Fruit fly (Drosophila melanogaster): Measurements from ENCODE around the gene SCAR.

The SCAR gene

DNA sequence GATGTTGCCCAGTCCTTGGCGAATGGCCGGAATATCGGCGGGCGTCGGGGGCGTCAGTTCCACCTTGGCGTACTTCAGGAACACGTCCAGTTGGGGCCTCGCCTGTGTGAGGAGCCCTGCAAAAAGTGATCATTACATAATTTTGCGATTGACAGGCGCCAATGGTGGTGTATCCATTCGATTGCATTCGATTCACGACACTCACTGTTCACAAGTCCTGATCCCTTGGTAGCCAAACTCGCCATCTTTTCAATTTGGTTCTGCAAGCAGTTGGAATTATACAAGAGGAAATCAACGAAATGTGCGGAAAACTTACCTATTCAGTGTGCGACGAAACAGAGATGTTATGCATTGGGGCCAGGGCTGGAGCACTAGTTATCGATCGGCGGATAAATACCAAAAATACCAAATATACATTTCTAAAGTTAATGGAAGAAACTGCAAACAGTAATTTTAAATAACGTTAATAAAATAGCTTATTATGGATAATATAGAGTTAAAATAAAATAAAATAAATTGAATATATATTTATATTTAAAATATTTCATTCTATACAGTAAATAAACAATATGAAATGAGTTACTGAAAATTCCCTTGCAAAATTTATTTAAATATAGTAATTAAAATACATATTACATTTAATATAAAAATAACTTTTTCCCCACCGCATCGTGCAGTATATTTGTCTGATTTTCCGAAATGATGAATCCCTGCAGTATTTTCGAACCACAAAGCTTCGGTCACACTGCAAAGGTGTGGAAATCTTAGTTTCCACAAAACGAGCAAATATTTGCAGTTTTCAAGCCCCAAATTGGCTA, at the start of gene SCAR, which contains the start of gene ATPsynG:
Gene SCAR (plus strand): TSS at position 727 of the 818 bp plus-strand sequence.
Gene ATPsynG (minus strand): TSS at position 354 of the 818 bp plus-strand sequence.
- TF ChIP-seq Ets98B (GFP tag; IDR thresholded peaks at IDR 0.05) (no peak), CG4496 (GFP tag; IDR thresholded peaks at IDR 0.05) (no peak)

DNA sequence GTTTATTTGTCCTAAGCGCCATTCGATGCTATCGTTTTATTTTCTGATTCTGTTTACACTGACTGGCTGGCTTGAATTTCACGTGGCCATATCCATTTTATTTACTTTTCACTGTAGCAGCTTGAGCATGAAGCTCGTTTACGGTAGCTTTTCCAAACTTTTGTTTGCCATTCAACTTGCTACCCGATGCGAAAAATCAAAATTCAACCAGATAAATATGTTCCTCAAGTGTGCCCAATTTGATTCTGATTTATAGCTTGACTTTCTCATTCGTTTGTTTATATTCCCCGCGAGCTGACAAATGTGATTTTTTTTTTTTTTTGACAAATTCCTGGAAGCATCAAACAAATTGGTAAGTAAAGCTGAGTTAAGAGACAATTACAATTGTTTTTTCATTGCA, 40.2 kb upstream of the SCAR start, which contains the start of gene CG14072:
Gene CG14072 (plus strand): TSS at position 301 of the 400 bp plus-strand sequence.
- TF ChIP-seq CG15710 (tag; optimal IDR thresholded peaks at IDR 0.05), result no peak
- TF ChIP-seq CG17806 (tag; optimal IDR thresholded peaks at IDR 0.05), result no peak
- no peak for TF ChIP-seq CG34367 (tag; optimal IDR thresholded peaks at IDR 0.05)
- TF ChIP-seq Pif1B (GFP tag; optimal IDR thresholded peaks at IDR 0.05), result no peak
- no peak for TF ChIP-seq gl (tag; optimal IDR thresholded peaks at IDR 0.05)
- no peak for TF ChIP-seq CG14655 (GFP tag; optimal IDR thresholded peaks at IDR 0.05)
- no peak for TF ChIP-seq CG13204 (GFP tag; optimal IDR thresholded peaks at IDR 0.05)
- TF ChIP-seq Ets98B (GFP tag; IDR thresholded peaks at IDR 0.05), result no peak

DNA sequence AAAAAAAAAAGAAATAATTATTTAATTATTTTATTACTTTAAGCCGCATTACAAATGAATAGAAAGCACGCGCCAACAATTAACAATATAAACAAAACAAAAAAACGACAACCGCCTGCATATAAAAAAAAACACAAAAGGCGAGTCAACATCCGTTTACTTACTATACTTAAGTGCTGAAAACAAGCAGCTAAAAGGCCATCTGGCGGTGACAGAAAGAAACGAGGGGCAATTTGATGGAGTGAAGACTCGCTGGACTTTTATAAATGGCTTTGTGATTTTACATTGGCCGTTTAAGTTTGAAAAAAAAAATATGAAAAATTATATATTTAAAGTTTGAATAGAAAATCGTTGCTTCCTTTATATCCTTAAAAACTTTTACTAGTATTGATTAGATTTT, 36.4 kb upstream of the SCAR start:
- TF ChIP-seq CG34367 (tag; optimal IDR thresholded peaks at IDR 0.05), result no peak
- no peak for TF ChIP-seq CG4496 (GFP tag; IDR thresholded peaks at IDR 0.05)

DNA sequence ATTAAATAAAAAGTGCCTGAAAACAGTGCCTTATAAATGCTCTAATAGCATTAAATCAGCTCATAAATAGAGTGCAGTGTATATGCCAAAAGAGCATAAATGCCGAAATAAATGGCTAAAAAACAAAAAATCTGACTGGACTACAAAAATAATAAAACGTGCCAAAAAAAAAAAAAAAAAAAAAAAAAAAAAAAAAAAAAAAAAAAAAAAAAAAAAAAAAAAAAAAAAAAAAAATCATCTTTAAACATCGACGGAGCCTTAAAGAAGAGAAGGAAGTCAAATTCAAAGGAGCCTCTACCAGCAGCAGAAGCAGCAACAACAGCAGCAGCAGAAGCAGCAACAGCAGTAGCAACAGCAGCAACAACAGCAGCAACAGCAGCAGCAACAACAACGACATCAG, 28.8 kb upstream of the SCAR start:
- TF ChIP-seq CG4496 (GFP tag; IDR thresholded peaks at IDR 0.05), result peak; percentile 54; the same call in 2 of the 3 replicates
- peak; percentile 78 for TF ChIP-seq CG32121 (GFP tag; IDR thresholded peaks at IDR 0.05)

DNA sequence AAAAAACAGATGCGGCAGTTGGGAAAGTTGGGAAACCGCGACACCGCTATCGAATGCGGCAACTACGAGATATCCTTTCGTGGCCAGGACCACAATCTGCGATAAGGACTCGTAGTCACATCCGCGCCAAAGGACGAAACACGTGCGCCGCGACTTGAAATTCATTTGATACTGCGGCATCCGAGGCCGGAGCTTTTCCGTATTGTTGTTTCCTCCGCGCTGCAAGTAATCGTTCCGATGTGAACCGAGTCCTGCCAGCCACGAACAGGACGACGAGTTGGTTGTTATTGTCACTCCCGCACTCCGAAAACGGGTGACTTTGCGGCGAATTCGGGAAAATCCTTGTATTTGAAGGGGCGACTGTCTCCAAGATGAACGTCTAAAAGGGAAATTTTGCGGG, 12.6 kb upstream of the SCAR start, which contains the start of gene dpr2:
Gene dpr2 (minus strand): TSS at position 175 of the 400 bp plus-strand sequence.
- TF ChIP-seq CG4496 (GFP tag; IDR thresholded peaks at IDR 0.05) (no peak), Pif1B (GFP tag; optimal IDR thresholded peaks at IDR 0.05) (no peak), CG32121 (GFP tag; IDR thresholded peaks at IDR 0.05) (no peak), Pif1A (GFP tag; optimal IDR thresholded peaks at IDR 0.05) (no peak), CG34367 (tag; optimal IDR thresholded peaks at IDR 0.05) (no peak)

DNA sequence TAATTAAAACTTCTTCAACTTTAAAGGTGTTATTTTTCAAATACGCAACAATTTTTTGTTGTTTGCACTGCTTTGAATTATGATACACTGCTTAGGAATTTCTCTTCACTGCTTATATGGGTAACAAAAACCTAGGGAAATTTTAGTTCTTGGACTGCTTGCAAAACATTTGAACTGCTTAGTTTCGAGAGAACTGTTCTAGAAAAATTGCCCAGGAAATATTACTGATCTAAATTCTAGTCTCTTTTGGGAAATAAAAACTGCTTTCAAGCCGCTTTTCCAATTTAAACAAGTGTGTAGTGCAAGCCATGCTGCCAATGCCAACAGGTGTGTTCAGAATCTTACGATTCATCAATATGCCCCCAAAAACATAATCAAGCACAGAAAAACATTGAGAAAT, 12.1 kb upstream of the SCAR start:
- TF ChIP-seq CG12605 (GFP tag; IDR thresholded peaks at IDR 0.05) (peak; percentile 66), Snoo (tag; optimal IDR thresholded peaks at IDR 0.05) (no peak), Pif1A (GFP tag; optimal IDR thresholded peaks at IDR 0.05) (no peak), fd96Ca (GFP tag; IDR thresholded peaks at IDR 0.05) (no peak), CG9948 (tag; optimal IDR thresholded peaks at IDR 0.05) (no peak), CG8159 (tag; optimal IDR thresholded peaks at IDR 0.05) (no peak), gl (tag; optimal IDR thresholded peaks at IDR 0.05) (no peak)

DNA sequence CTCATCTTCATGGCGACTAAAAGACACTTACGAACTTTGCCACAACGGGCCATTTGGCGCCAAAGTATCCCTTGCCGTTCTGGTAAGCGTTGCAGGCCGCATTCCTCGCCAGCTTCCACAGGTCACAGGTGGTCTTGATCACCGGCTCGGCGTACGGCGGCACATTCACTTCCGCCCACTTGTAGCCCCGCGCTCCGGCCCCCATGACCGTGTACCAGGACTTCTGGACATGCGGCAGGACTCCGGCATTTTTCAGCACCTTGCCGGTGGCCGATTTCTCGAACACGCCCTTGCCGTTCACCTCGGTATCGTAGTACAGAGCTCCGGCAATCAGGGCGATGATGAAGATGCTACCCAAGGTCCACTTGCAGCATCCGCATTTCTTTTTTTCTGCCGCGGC, 10.6 kb upstream of the SCAR start:
- TF ChIP-seq D1 (tag; optimal IDR thresholded peaks at IDR 0.05), result no peak
- no peak for TF ChIP-seq CG13204 (GFP tag; optimal IDR thresholded peaks at IDR 0.05)
- no peak for TF ChIP-seq CG12605 (GFP tag; IDR thresholded peaks at IDR 0.05)
- TF ChIP-seq CG10348 (GFP tag; IDR thresholded peaks at IDR 0.05), result no peak
- TF ChIP-seq CG15710 (tag; optimal IDR thresholded peaks at IDR 0.05), result no peak
- no peak for TF ChIP-seq CG34367 (tag; optimal IDR thresholded peaks at IDR 0.05)
- no peak for TF ChIP-seq CG8159 (tag; optimal IDR thresholded peaks at IDR 0.05)
- TF ChIP-seq Ets98B (GFP tag; IDR thresholded peaks at IDR 0.05), result no peak
- no peak for TF ChIP-seq CG8301 (tag; optimal IDR thresholded peaks at IDR 0.05)
- no peak for TF ChIP-seq Pif1A (GFP tag; optimal IDR thresholded peaks at IDR 0.05)
- no peak for TF ChIP-seq CG32121 (GFP tag; IDR thresholded peaks at IDR 0.05)
- TF ChIP-seq CG17806 (tag; optimal IDR thresholded peaks at IDR 0.05), result no peak
- no peak for TF ChIP-seq Pif1B (GFP tag; optimal IDR thresholded peaks at IDR 0.05)
- no peak for TF ChIP-seq CG4496 (GFP tag; IDR thresholded peaks at IDR 0.05)
- no peak for TF ChIP-seq gl (tag; optimal IDR thresholded peaks at IDR 0.05)
- TF ChIP-seq rn (GFP tag; IDR thresholded peaks at IDR 0.05), result no peak
- TF ChIP-seq Snoo (tag; optimal IDR thresholded peaks at IDR 0.05), result no peak

DNA sequence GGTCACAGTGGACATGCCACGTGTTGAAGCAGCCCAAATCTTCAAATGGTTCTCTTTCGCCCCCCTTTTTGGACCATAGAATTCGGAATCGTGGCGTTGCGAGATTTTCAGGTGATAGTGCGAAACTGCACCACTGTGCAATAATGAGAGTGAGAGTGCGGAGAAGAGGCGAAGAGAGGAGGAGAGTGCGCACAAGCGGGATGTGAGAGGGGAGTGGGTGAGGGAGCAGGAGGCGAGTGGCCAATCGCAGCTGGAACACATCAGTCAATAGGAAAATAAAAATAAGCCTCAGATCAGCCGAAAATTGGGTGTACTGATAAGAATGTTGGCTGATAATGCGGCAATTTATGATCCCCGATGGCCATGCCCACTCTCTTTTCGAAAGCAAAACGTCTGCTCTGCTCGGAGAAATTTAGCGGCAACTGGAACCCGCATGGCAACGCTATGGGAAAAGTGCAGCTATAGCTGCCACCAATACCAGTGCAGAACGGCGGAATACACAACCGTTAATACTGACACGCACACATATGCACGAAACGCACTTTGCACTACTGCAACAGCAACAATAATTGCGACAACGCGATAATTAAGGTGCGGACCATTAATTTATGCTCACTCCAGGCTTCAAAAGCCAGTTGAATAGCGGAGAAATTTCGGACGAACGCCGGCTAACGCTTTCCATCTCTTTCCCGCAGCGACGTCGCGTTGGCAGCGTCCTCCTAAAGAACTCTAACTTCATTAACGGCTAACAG, 9.1 kb upstream of the SCAR start:
- peak; percentile 52 for TF ChIP-seq EcR (GFP tag; optimal IDR thresholded peaks at IDR 0.05)
- peak; percentile 79 for TF ChIP-seq gl (tag; optimal IDR thresholded peaks at IDR 0.05)
- no peak for TF ChIP-seq Pif1A (GFP tag; optimal IDR thresholded peaks at IDR 0.05)
- no peak for TF ChIP-seq CG34367 (tag; optimal IDR thresholded peaks at IDR 0.05)
- TF ChIP-seq CG8159 (tag; optimal IDR thresholded peaks at IDR 0.05), result peak; percentile 33
- no peak for TF ChIP-seq CG17806 (tag; optimal IDR thresholded peaks at IDR 0.05)
- TF ChIP-seq Snoo (tag; optimal IDR thresholded peaks at IDR 0.05), result peak; percentile 7
- no peak for TF ChIP-seq CG9948 (tag; optimal IDR thresholded peaks at IDR 0.05)
- peak; percentile 58 for TF ChIP-seq CG4496 (GFP tag; IDR thresholded peaks at IDR 0.05)
- no peak for TF ChIP-seq CG14655 (GFP tag; optimal IDR thresholded peaks at IDR 0.05)
- TF ChIP-seq CG13204 (GFP tag; optimal IDR thresholded peaks at IDR 0.05), result no peak
- TF ChIP-seq D1 (tag; optimal IDR thresholded peaks at IDR 0.05), result no peak
- TF ChIP-seq fd96Ca (GFP tag; IDR thresholded peaks at IDR 0.05), result 0 out of 3 replicates have a peak, but pooled peaks have one; percentile 22
- TF ChIP-seq rn (GFP tag; IDR thresholded peaks at IDR 0.05), result no peak
- TF ChIP-seq CG8301 (tag; optimal IDR thresholded peaks at IDR 0.05), result peak; percentile 52
- peak; percentile 61 for TF ChIP-seq Ets98B (GFP tag; IDR thresholded peaks at IDR 0.05)
- peak; percentile 18 for TF ChIP-seq CG15710 (tag; optimal IDR thresholded peaks at IDR 0.05)
- TF ChIP-seq CG12605 (GFP tag; IDR thresholded peaks at IDR 0.05), result peak; percentile 38; the same call in 1 of the 2 replicates
- TF ChIP-seq CG10348 (GFP tag; IDR thresholded peaks at IDR 0.05), result no peak
- TF ChIP-seq CG32121 (GFP tag; IDR thresholded peaks at IDR 0.05), result peak; percentile 38; the same call in 1 of the 2 replicates
- TF ChIP-seq Pif1B (GFP tag; optimal IDR thresholded peaks at IDR 0.05), result peak; percentile 28

All from whole organism, pupa.